Worm (Caenorhabditis elegans): ENCODE results near the gene srbc-22.
A peak's percentile ranks its signal among the peaks of the same experiment; 100 is the strongest.

The srbc-22 gene

ce11 chrV:2132675-2133074 is 24.3 kb upstream of the srbc-22 start:
- TF ChIP-seq pqm-1 (tag; optimal IDR thresholded peaks at IDR 0.05): no peak
- no peak for TF ChIP-seq nhr-76 (tag; optimal IDR thresholded peaks at IDR 0.05)
- TF ChIP-seq nhr-23 (tag; optimal IDR thresholded peaks at IDR 0.05): no peak
- TF ChIP-seq pha-4 (tag; optimal IDR thresholded peaks at IDR 0.05): no peak
- TF ChIP-seq hmg-11 (tag; optimal IDR thresholded peaks at IDR 0.05): peak; percentile 12

- TF ChIP-seq hmg-11 (tag; optimal IDR thresholded peaks at IDR 0.05): peak; percentile 80
- TF ChIP-seq mml-1 (tag; optimal IDR thresholded peaks at IDR 0.05): peak; percentile 93
- peak; percentile 11 for TF ChIP-seq pqm-1 (tag; optimal IDR thresholded peaks at IDR 0.05)
- TF ChIP-seq nfya-1 (tag; optimal IDR thresholded peaks at IDR 0.05; ENCODE audit: insufficient read depth): peak; percentile 86
- peak; percentile 49 for TF ChIP-seq mdl-1 (tag; optimal IDR thresholded peaks at IDR 0.05)
- TF ChIP-seq fkh-10 (GFP tag; optimal IDR thresholded peaks at IDR 0.05): peak; percentile 68
- TF ChIP-seq aly-2 (tag; optimal IDR thresholded peaks at IDR 0.05): no peak
- peak; percentile 7 for TF ChIP-seq tbx-2 (tag; optimal IDR thresholded peaks at IDR 0.05)
- TF ChIP-seq lin-15B (tag; optimal IDR thresholded peaks at IDR 0.05): no peak
- no peak for TF ChIP-seq nhr-67 (tag; optimal IDR thresholded peaks at IDR 0.05)
- no peak for TF ChIP-seq ceh-28 (tag; optimal IDR thresholded peaks at IDR 0.05)
- TF ChIP-seq fkh-2 (tag; optimal IDR thresholded peaks at IDR 0.05): no peak
- TF ChIP-seq jun-1 (tag; optimal IDR thresholded peaks at IDR 0.05): peak; percentile 28
- TF ChIP-seq snpc-4 (tag; optimal IDR thresholded peaks at IDR 0.05): peak; percentile 50
- TF ChIP-seq pha-4 (tag; optimal IDR thresholded peaks at IDR 0.05): peak; percentile 50
- TF ChIP-seq unc-62 (GFP tag; optimal IDR thresholded peaks at IDR 0.05): no peak
- peak; percentile 5 for TF ChIP-seq elt-2 (tag; optimal IDR thresholded peaks at IDR 0.05)
- TF ChIP-seq ama-1 (optimal IDR thresholded peaks at IDR 0.05): no peak
- TF ChIP-seq lin-39 (tag; optimal IDR thresholded peaks at IDR 0.05): peak; percentile 74
- peak; percentile 42 for TF ChIP-seq egl-5 (tag; optimal IDR thresholded peaks at IDR 0.05)
Measured at ce11 chrV:2133512-2133911, 23.4 kb upstream of the srbc-22 start.

ce11 chrV:2134340-2134739 is 22.6 kb upstream of the srbc-22 start:
- TF ChIP-seq egl-5 (tag; optimal IDR thresholded peaks at IDR 0.05): no peak
- TF ChIP-seq lin-39 (tag; optimal IDR thresholded peaks at IDR 0.05): peak; percentile 56
- TF ChIP-seq elt-3 (tag; optimal IDR thresholded peaks at IDR 0.05): no peak
- TF ChIP-seq nfya-1 (tag; optimal IDR thresholded peaks at IDR 0.05; ENCODE audit: insufficient read depth): peak; percentile 35

- TF ChIP-seq lin-39 (tag; optimal IDR thresholded peaks at IDR 0.05): peak; percentile 39
- TF ChIP-seq nhr-67 (tag; optimal IDR thresholded peaks at IDR 0.05): no peak
- TF ChIP-seq pqm-1 (tag; optimal IDR thresholded peaks at IDR 0.05): no peak
- peak; percentile 54 for TF ChIP-seq hmg-11 (tag; optimal IDR thresholded peaks at IDR 0.05)
- no peak for TF ChIP-seq eor-1 (tag; optimal IDR thresholded peaks at IDR 0.05)
- TF ChIP-seq elt-2 (tag; optimal IDR thresholded peaks at IDR 0.05): peak; percentile 11
- TF ChIP-seq aly-2 (tag; optimal IDR thresholded peaks at IDR 0.05): no peak
- TF ChIP-seq sea-2 (GFP tag; optimal IDR thresholded peaks at IDR 0.05): no peak
- TF ChIP-seq ceh-82 (tag; optimal IDR thresholded peaks at IDR 0.05): no peak
- no peak for TF ChIP-seq ceh-28 (tag; optimal IDR thresholded peaks at IDR 0.05)
- peak; percentile 86 for TF ChIP-seq jun-1 (tag; optimal IDR thresholded peaks at IDR 0.05)
- no peak for TF ChIP-seq mdl-1 (tag; optimal IDR thresholded peaks at IDR 0.05)
- TF ChIP-seq pha-4 (tag; optimal IDR thresholded peaks at IDR 0.05): no peak
- TF ChIP-seq nhr-76 (tag; optimal IDR thresholded peaks at IDR 0.05): no peak
- no peak for TF ChIP-seq ama-1 (optimal IDR thresholded peaks at IDR 0.05)
- TF ChIP-seq snpc-4 (tag; optimal IDR thresholded peaks at IDR 0.05): peak; percentile 23
- TF ChIP-seq lsy-12 (tag; optimal IDR thresholded peaks at IDR 0.05): no peak
- TF ChIP-seq nfya-1 (tag; optimal IDR thresholded peaks at IDR 0.05; ENCODE audit: insufficient read depth): peak; percentile 52
- no peak for TF ChIP-seq nhr-23 (tag; optimal IDR thresholded peaks at IDR 0.05)
- TF ChIP-seq fkh-10 (GFP tag; optimal IDR thresholded peaks at IDR 0.05): peak; percentile 27
- no peak for TF ChIP-seq unc-39 (tag; optimal IDR thresholded peaks at IDR 0.05)
Measured at ce11 chrV:2135323-2135722, 21.6 kb upstream of the srbc-22 start.

- TF ChIP-seq fos-1 (tag; optimal IDR thresholded peaks at IDR 0.05) (no peak), lsy-12 (tag; optimal IDR thresholded peaks at IDR 0.05) (no peak), elt-2 (tag; optimal IDR thresholded peaks at IDR 0.05) (peak; percentile 10), daf-12 (tag; optimal IDR thresholded peaks at IDR 0.05) (no peak), nhr-76 (tag; optimal IDR thresholded peaks at IDR 0.05) (peak; percentile 59)
Measured at ce11 chrV:2137010-2137409, 19.9 kb upstream of the srbc-22 start.

- TF ChIP-seq ceh-82 (tag; optimal IDR thresholded peaks at IDR 0.05) (no peak), jun-1 (tag; optimal IDR thresholded peaks at IDR 0.05) (peak; percentile 28), lin-15B (tag; optimal IDR thresholded peaks at IDR 0.05) (no peak), sea-2 (GFP tag; optimal IDR thresholded peaks at IDR 0.05) (no peak)
Measured at ce11 chrV:2138287-2138686, 18.6 kb upstream of the srbc-22 start.
